Worm (Caenorhabditis elegans) whole organism, L4 larva: ENCODE data around the gene degl-1.
"Not testable (repeated sequence)": the region's sequence is repeated elsewhere in the genome, so short reads cannot be mapped to it uniquely, and the experiment has no call there.

ENCODE experiments used
- aly-2 ChIP-seq: sonication (generic microtip); optimal IDR thresholded peaks from 2 replicates; lab custom pipeline; 2018; ENCODE audit warnings: missing biosample characterization, missing genetic modification characterization
- fkh-10 ChIP-seq: fragments of 150-350 bp; optimal IDR thresholded peaks from 2 replicates; lab custom pipeline; 2014; ENCODE audit warnings: missing biosample characterization, missing genetic modification reagents, missing genetic modification characterization
- gei-8 ChIP-seq: fragments of 200-800 bp; sonication (Bioruptor generic); optimal IDR thresholded peaks from 2 replicates; lab custom pipeline; 2018; ENCODE audit warnings: mild to moderate bottlenecking, missing genetic modification characterization, missing compliant biosample characterization
- lin-13 ChIP-seq: fragments of 150-350 bp; optimal IDR thresholded peaks from 2 replicates; lab custom pipeline; 2014; ENCODE audit warnings: missing biosample characterization, missing genetic modification reagents, missing genetic modification characterization
- nhr-28 ChIP-seq: fragments of 150-350 bp; optimal IDR thresholded peaks from 2 replicates; lab custom pipeline; 2014; ENCODE audit warnings: missing biosample characterization, missing genetic modification characterization

ce11 chrIV:14763348-14763747 lies 7.9 kb downstream of the degl-1 start:
- not testable (repeated sequence) for TF ChIP-seq fkh-10 (GFP tag; lab: Kevin White, UChicago); lin-13; gei-8 (GFP tag; lab: Kevin White, UChicago); aly-2
- TF ChIP-seq nhr-28 = peak; percentile 33
